Worm (Caenorhabditis elegans) whole organism, L1 larva: ENCODE results near the gene ddx-19.

ENCODE experiments used
- C04F5.9 ChIP-seq: sonication (generic microtip); optimal IDR thresholded peaks from 2 replicates; lab custom pipeline; 2016; ENCODE audit warnings: missing genetic modification characterization, missing compliant biosample characterization
- C16A3.4 ChIP-seq: fragments of 150-350 bp; optimal IDR thresholded peaks from 2 replicates; lab custom pipeline; 2014; ENCODE audit warnings: missing biosample characterization, missing genetic modification characterization
- F16B12.6 ChIP-seq: fragments of 150-350 bp; optimal IDR thresholded peaks from 2 replicates; lab custom pipeline; 2014; ENCODE audit warnings: missing biosample characterization, missing genetic modification characterization
- aly-2 ChIP-seq: fragments of 150-350 bp; optimal IDR thresholded peaks from 2 replicates; lab custom pipeline; 2014; ENCODE audit warnings: missing biosample characterization, missing genetic modification characterization
- ama-1 ChIP-seq: fragments of 150-350 bp; optimal IDR thresholded peaks from 2 replicates; lab custom pipeline; 2014
- ceh-63 ChIP-seq: fragments of 200-800 bp; sonication (Bioruptor generic); optimal IDR thresholded peaks from 2 replicates; lab custom pipeline; 2018; ENCODE audit warnings: mild to moderate bottlenecking, missing genetic modification characterization, missing compliant biosample characterization
- ceh-8 ChIP-seq: fragments of 200-800 bp; sonication (Bioruptor generic); optimal IDR thresholded peaks from 2 replicates; lab custom pipeline; 2018; ENCODE audit warnings: mild to moderate bottlenecking, missing genetic modification characterization, moderate library complexity, missing compliant biosample characterization
- ceh-82 ChIP-seq, 3 experiments: fragments of 150-350 bp in 1 of 3; sonication (generic microtip) in 2 of 3; optimal IDR thresholded peaks; 2 replicates each; lab custom pipeline; 2014 to 2017; ENCODE audit warnings: missing biosample characterization in 3 of 3, missing genetic modification characterization in 3 of 3
- ceh-88 ChIP-seq: fragments of 200-800 bp; sonication (Bioruptor generic); IDR thresholded peaks from 2 replicates; pipeline ENCODE4 v1.3.6; 2022; ENCODE audit warnings: missing genetic modification characterization, missing compliant biosample characterization
- dpl-1 ChIP-seq, 3 experiments: fragments of 150-350 bp in 2 of 3; sonication (generic microtip) in 1 of 3; optimal IDR thresholded peaks; 2 replicates each; lab custom pipeline; 2014 to 2017; ENCODE audit warnings: missing biosample characterization in 3 of 3, missing genetic modification characterization in 3 of 3, missing genetic modification reagents in 3 of 3
- dsc-1 ChIP-seq: sonication (generic microtip); optimal IDR thresholded peaks from 2 replicates; lab custom pipeline; 2016; ENCODE audit warnings: mild to moderate bottlenecking, missing genetic modification characterization, missing compliant biosample characterization
- efl-1 ChIP-seq, 4 experiments: fragments of 150-350 bp; optimal IDR thresholded peaks in 3 of 4; peaks in 1 of 4; 1 replicate in 1 of 4; 2 replicates in 3 of 4; lab custom pipeline; 2014; ENCODE audit warnings: missing biosample characterization in 2 of 4, missing genetic modification characterization in 2 of 4, missing genetic modification reagents in 2 of 4
- egl-13 ChIP-seq: sonication (generic microtip); optimal IDR thresholded peaks from 2 replicates; lab custom pipeline; 2016; ENCODE audit warnings: missing genotype, missing genetic modification reagents, missing genetic modification characterization, missing compliant biosample characterization
- fkh-4 ChIP-seq: sonication (generic microtip); optimal IDR thresholded peaks from 2 replicates; lab custom pipeline; 2016; ENCODE audit warnings: missing compliant biosample characterization, missing genetic modification characterization, borderline replicate concordance
- hlh-17 ChIP-seq: fragments of 200-800 bp; sonication (Bioruptor generic); optimal IDR thresholded peaks from 2 replicates; lab custom pipeline; 2018; ENCODE audit warnings: missing genetic modification characterization, mild to moderate bottlenecking, missing compliant biosample characterization, moderate library complexity, borderline replicate concordance
- jun-1 ChIP-seq: fragments of 150-350 bp; optimal IDR thresholded peaks from 2 replicates; lab custom pipeline; 2014; ENCODE audit warnings: missing biosample characterization, missing genetic modification reagents, missing genetic modification characterization
- lin-14 ChIP-seq: fragments of 200-800 bp; sonication (Bioruptor generic); optimal IDR thresholded peaks from 2 replicates; lab custom pipeline; 2018; ENCODE audit warnings: mild to moderate bottlenecking, missing genetic modification characterization, moderate library complexity, missing compliant biosample characterization
- lin-15B ChIP-seq: fragments of 150-350 bp; sonication (generic microtip); optimal IDR thresholded peaks from 3 replicates; lab custom pipeline; 2014; ENCODE audit warnings: missing biosample characterization, missing genetic modification characterization
- lin-39 ChIP-seq: fragments of 150-350 bp; optimal IDR thresholded peaks from 2 replicates; lab custom pipeline; 2014; ENCODE audit warnings: missing biosample characterization, missing genetic modification reagents, missing genetic modification characterization
- mab-9 ChIP-seq: fragments of 200-800 bp; sonication (Bioruptor generic); IDR thresholded peaks from 2 replicates; pipeline ENCODE4 v1.3.6; 2022; ENCODE audit warnings: missing genetic modification reagents, missing genetic modification characterization, missing compliant biosample characterization
- mdl-1 ChIP-seq, 2 experiments: fragments of 150-350 bp; optimal IDR thresholded peaks; 2 replicates each; lab custom pipeline; 2014 to 2017; ENCODE audit warnings: missing biosample characterization in 2 of 2, missing genetic modification characterization in 2 of 2, inconsistent platforms in 1 of 2
- nhr-12 ChIP-seq: sonication (generic microtip); optimal IDR thresholded peaks from 2 replicates; lab custom pipeline; 2017; ENCODE audit warnings: missing biosample characterization, missing genetic modification characterization
- nhr-19 ChIP-seq: fragments of 200-800 bp; sonication (Bioruptor generic); conservative IDR thresholded peaks from 2 replicates; pipeline ENCODE4 v1.3.6; 2022; ENCODE audit warnings: missing genetic modification characterization, missing compliant biosample characterization
- nhr-71 ChIP-seq: sonication (generic microtip); optimal IDR thresholded peaks from 2 replicates; lab custom pipeline; 2016; ENCODE audit warnings: mild to moderate bottlenecking, missing genetic modification characterization, moderate library complexity, missing compliant biosample characterization
- nhr-76 ChIP-seq: sonication (generic microtip); optimal IDR thresholded peaks from 2 replicates; lab custom pipeline; 2017; ENCODE audit warnings: missing biosample characterization, missing genetic modification characterization
- pag-3 ChIP-seq: sonication (generic microtip); optimal IDR thresholded peaks from 2 replicates; lab custom pipeline; 2017; ENCODE audit warnings: missing genetic modification characterization, mild to moderate bottlenecking, missing compliant biosample characterization, antibody characterized with exemption, borderline replicate concordance; ENCODE audit not compliant: insufficient read depth
- pqm-1 ChIP-seq: sonication (generic microtip); optimal IDR thresholded peaks from 3 replicates; lab custom pipeline; 2017; ENCODE audit warnings: missing biosample characterization, missing genetic modification characterization
- rnt-1 ChIP-seq: sonication (generic microtip); optimal IDR thresholded peaks from 2 replicates; lab custom pipeline; 2016; ENCODE audit warnings: mild to moderate bottlenecking, missing genetic modification characterization, moderate library complexity, missing compliant biosample characterization
- snu-23 ChIP-seq: sonication (generic microtip); optimal IDR thresholded peaks from 2 replicates; lab custom pipeline; 2016; ENCODE audit warnings: missing genetic modification characterization, missing compliant biosample characterization
- swsn-7 ChIP-seq: sonication (generic microtip); optimal IDR thresholded peaks from 2 replicates; lab custom pipeline; 2016; ENCODE audit warnings: missing genetic modification characterization, missing compliant biosample characterization
- unc-86 ChIP-seq: sonication (generic microtip); optimal IDR thresholded peaks from 2 replicates; lab custom pipeline; 2016; ENCODE audit warnings: missing genetic modification characterization, missing compliant biosample characterization
- xbp-1 ChIP-seq: sonication (generic microtip); optimal IDR thresholded peaks from 2 replicates; lab custom pipeline; 2016; ENCODE audit warnings: missing genetic modification characterization, missing compliant biosample characterization
- zag-1 ChIP-seq: fragments of 150-350 bp; optimal IDR thresholded peaks from 2 replicates; lab custom pipeline; 2014; ENCODE audit warnings: missing biosample characterization, missing genetic modification characterization

ddx-19 gene

ce11 chrII:8896541-8896940, 11.8 kb downstream of the ddx-19 start, which contains the start of gene lat-1:
Gene lat-1 (plus strand): TSS chrII:8896841.
- TF ChIP-seq ama-1 (no peak), nhr-76 (tag; lab: Kevin White, UChicago) (no peak), ceh-88 (GFP tag; lab: Robert Waterston, UW) (no peak), hlh-17 (GFP tag; lab: Kevin White, UChicago) (no peak), C16A3.4 (tag; lab: Kevin White, UChicago) (no peak), dsc-1 (tag; lab: Kevin White, UChicago) (no peak)
- TF ChIP-seq, all 84 proteins: peak for 0

ce11 chrII:8897244-8897643, 12.5 kb downstream of the ddx-19 start:
- TF ChIP-seq efl-1 (optimal IDR thresholded peaks at IDR 0.05; lab: Kevin White, UChicago) = no peak
- peak in 1 of 2 experiments; percentile 88 for TF ChIP-seq efl-1 (GFP tag; optimal IDR thresholded peaks at IDR 0.05 in 1 of 2; lab: Kevin White, UChicago)
- no peak for TF ChIP-seq nhr-71 (tag; lab: Kevin White, UChicago)

ce11 chrII:8898582-8899356, 14.1 kb downstream of the ddx-19 start:
- TF ChIP-seq F16B12.6 = no peak
- TF ChIP-seq nhr-12 (tag; lab: Kevin White, UChicago) = no peak
- no peak for TF ChIP-seq mab-9 (GFP tag; lab: Robert Waterston, UW)
- TF ChIP-seq jun-1 (tag; lab: Kevin White, UChicago) = no peak
- TF ChIP-seq lin-14 (GFP tag; lab: Kevin White, UChicago) = no peak
- TF ChIP-seq C16A3.4 (tag; lab: Kevin White, UChicago) = no peak
- TF ChIP-seq rnt-1 (tag; lab: Kevin White, UChicago) = no peak
- no peak for TF ChIP-seq ceh-63 (GFP tag; lab: Kevin White, UChicago)
- no peak for TF ChIP-seq snu-23 (GFP tag; lab: Kevin White, UChicago)
- TF ChIP-seq pqm-1 (tag; lab: Kevin White, UChicago) = no peak
- no peak for TF ChIP-seq ceh-82 (tag; optimal IDR thresholded peaks at IDR 0.05; lab: Kevin White, UChicago)
- TF ChIP-seq nhr-19 (GFP tag; lab: Robert Waterston, UW) = no peak
- no peak for TF ChIP-seq mdl-1 (tag; optimal IDR thresholded peaks at IDR 0.05; lab: Kevin White, UChicago)
- no peak for TF ChIP-seq fkh-4 (tag; lab: Kevin White, UChicago)

ce11 chrII:8899357-8899748, 14.7 kb downstream of the ddx-19 start:
- TF ChIP-seq pqm-1 (tag; lab: Kevin White, UChicago) (no peak), unc-86 (tag; lab: Kevin White, UChicago) (no peak), swsn-7 (tag; lab: Kevin White, UChicago) (no peak), C04F5.9 (tag; lab: Kevin White, UChicago) (no peak), egl-13 (tag; lab: Kevin White, UChicago) (no peak), ceh-88 (GFP tag; lab: Robert Waterston, UW) (no peak), zag-1 (tag; lab: Kevin White, UChicago) (no peak), lin-15B (tag; lab: Kevin White, UChicago) (no peak), xbp-1 (no peak), ceh-8 (GFP tag; lab: Kevin White, UChicago) (no peak), pag-3 (tag; lab: Kevin White, UChicago) (no peak), lin-39 (tag; lab: Kevin White, UChicago) (no peak), nhr-12 (tag; lab: Kevin White, UChicago) (no peak)

ce11 chrII:8903871-8904270, 19.2 kb downstream of the ddx-19 start:
- TF ChIP-seq aly-2 = no peak
- TF ChIP-seq dpl-1 (GFP tag; optimal IDR thresholded peaks at IDR 0.05; lab: Kevin White, UChicago) = no peak
